Worm (Caenorhabditis elegans): ENCODE measurements around the gene srg-48.

DNA sequence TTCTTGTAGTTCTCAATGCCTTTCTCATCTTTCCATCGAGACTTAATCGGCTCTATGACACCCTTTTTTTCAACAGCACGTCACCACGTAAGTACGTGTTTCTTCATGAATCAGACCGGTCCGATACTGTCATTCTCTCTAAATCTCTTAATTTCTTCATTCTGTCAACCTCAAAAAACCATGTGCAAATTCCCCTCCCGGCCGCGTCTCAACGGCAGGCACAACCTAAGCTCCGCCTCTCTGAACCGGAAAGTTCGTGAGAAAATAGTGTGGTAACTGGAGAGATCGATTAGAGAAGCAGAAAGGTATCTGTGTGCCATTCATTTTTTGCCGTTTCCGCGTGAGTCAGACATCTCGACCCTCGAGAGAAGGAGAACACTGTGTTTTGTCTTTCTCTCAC, 42.4 kb downstream of the srg-48 start, which contains the start of gene nas-8:
- TF ChIP-seq pha-4 (GFP tag; IDR thresholded peaks at IDR 0.05) (no peak), pha-4 (tag; optimal IDR thresholded peaks at IDR 0.05) (no peak), lin-38 (GFP tag; IDR thresholded peaks at IDR 0.05) (no peak), ztf-11 (tag; optimal IDR thresholded peaks at IDR 0.05) (no peak), aly-2 (tag; optimal IDR thresholded peaks at IDR 0.05) (no peak), dpl-1 (GFP tag; optimal IDR thresholded peaks at IDR 0.05) (no peak), php-3 (GFP tag; IDR thresholded peaks at IDR 0.05) (no peak), zag-1 (tag; optimal IDR thresholded peaks at IDR 0.05) (no peak), fkh-10 (GFP tag; optimal IDR thresholded peaks at IDR 0.05) (no peak)

All from whole organism, L4 larva.